Worm (Caenorhabditis elegans): ENCODE results near the gene nhr-225.
A peak's percentile ranks its signal among the peaks of the same experiment; 100 is the strongest.

The nhr-225 gene

ce11 chrV:2308246-2308645, 18.0 kb upstream of the nhr-225 start (continued):
- TF ChIP-seq tbx-9 (tag; optimal IDR thresholded peaks at IDR 0.05; ENCODE audit: borderline replicate concordance) (no peak), dox-1 (GFP tag; IDR thresholded peaks at IDR 0.05) (peak; percentile 73), mel-28 (tag; optimal IDR thresholded peaks at IDR 0.05; ENCODE audit: borderline replicate concordance) (no peak), unc-130 (GFP tag; optimal IDR thresholded peaks at IDR 0.05) (no peak), bed-2 (GFP tag; IDR thresholded peaks at IDR 0.05) (no peak), ets-4 (GFP tag; optimal IDR thresholded peaks at IDR 0.05) (peak; percentile 41), snpc-1.3 (tag; optimal IDR thresholded peaks at IDR 0.05; ENCODE audit: insufficient read depth) (no peak), lin-40 (tag; optimal IDR thresholded peaks at IDR 0.05) (no peak), fkh-3 (tag; optimal IDR thresholded peaks at IDR 0.05) (no peak), F57A8.1 (GFP tag; optimal IDR thresholded peaks at IDR 0.05) (no peak), pha-4 (tag; optimal IDR thresholded peaks at IDR 0.05) (no peak), K11D2.4 (GFP tag; IDR thresholded peaks at IDR 0.05) (no peak), ztf-26 (tag; optimal IDR thresholded peaks at IDR 0.05) (no peak), ceh-79 (tag; optimal IDR thresholded peaks at IDR 0.05) (no peak), madf-3 (GFP tag; IDR thresholded peaks at IDR 0.05) (no peak), Y79H2A.3 (GFP tag; conservative IDR thresholded peaks at IDR 0.05) (no peak), aptf-3 (GFP tag; IDR thresholded peaks at IDR 0.05) (no peak), nhr-90 (tag; optimal IDR thresholded peaks at IDR 0.05) (peak; percentile 57), Y53G8AR.9 (GFP tag; conservative IDR thresholded peaks at IDR 0.05) (no peak), F23B12.7 (tag; optimal IDR thresholded peaks at IDR 0.05; ENCODE audit: insufficient read depth) (no peak), chd-7 (tag; optimal IDR thresholded peaks at IDR 0.05) (no peak), xnd-1 (tag; optimal IDR thresholded peaks at IDR 0.05) (no peak), atf-7 (tag; optimal IDR thresholded peaks at IDR 0.05) (peak; percentile 82), akir-1 (GFP tag; optimal IDR thresholded peaks at IDR 0.05) (no peak), lag-1 (GFP tag; IDR thresholded peaks at IDR 0.05) (no peak), egl-18 (GFP tag; IDR thresholded peaks at IDR 0.05) (no peak), F33H1.4 (GFP tag; IDR thresholded peaks at IDR 0.05) (no peak), repo-1 (tag; optimal IDR thresholded peaks at IDR 0.05) (no peak), F22D6.2 (tag; optimal IDR thresholded peaks at IDR 0.05) (no peak), cebp-2 (GFP tag; IDR thresholded peaks at IDR 0.05) (no peak), efl-1 (GFP tag; optimal IDR thresholded peaks at IDR 0.05) (no peak), rec-8 (tag; optimal IDR thresholded peaks at IDR 0.05) (no peak), mcd-1 (GFP tag; IDR thresholded peaks at IDR 0.05) (no peak), nhr-120 (GFP tag; IDR thresholded peaks at IDR 0.05) (no peak), unc-62 (GFP tag; optimal IDR thresholded peaks at IDR 0.05) (peak; percentile 10), cebp-1 (GFP tag; IDR thresholded peaks at IDR 0.05) (no peak), cebp-1 (tag; optimal IDR thresholded peaks at IDR 0.05) (no peak), him-1 (tag; optimal IDR thresholded peaks at IDR 0.05) (no peak), ceh-27 (GFP tag; optimal IDR thresholded peaks at IDR 0.05) (no peak), attf-6 (GFP tag; IDR thresholded peaks at IDR 0.05) (no peak), hlh-12 (tag; optimal IDR thresholded peaks at IDR 0.05) (no peak), hsf-1 (GFP tag; IDR thresholded peaks at IDR 0.05) (no peak), lsl-1 (GFP tag; optimal IDR thresholded peaks at IDR 0.05) (no peak), sptf-2 (GFP tag; optimal IDR thresholded peaks at IDR 0.05) (no peak), lin-35 (GFP tag; optimal IDR thresholded peaks at IDR 0.05) (no peak), snpc-1.1 (tag; optimal IDR thresholded peaks at IDR 0.05; ENCODE audit: insufficient read depth) (no peak), madf-8 (GFP tag; conservative IDR thresholded peaks at IDR 0.05) (no peak), tlf-1 (GFP tag; optimal IDR thresholded peaks at IDR 0.05) (peak; percentile 31)
